Fruit fly (Drosophila melanogaster) whole organism, embryonic: ENCODE results near the gene CG5382.

Source experiments
- CG12659 ChIP-seq: fragments of 200-800 bp; sonication (Bioruptor generic); optimal IDR thresholded peaks from 3 replicates; lab custom pipeline; 2017; ENCODE audit warnings: mild to moderate bottlenecking, missing biosample characterization, missing genetic modification reagents, missing genetic modification characterization
- Camta ChIP-seq: fragments of 200-800 bp; sonication (Bioruptor generic); optimal IDR thresholded peaks from 2 replicates; lab custom pipeline; 2016; ENCODE audit warnings: missing biosample characterization, missing genetic modification characterization
- Dip3 ChIP-seq: fragments of 200-800 bp; sonication (Bioruptor generic); optimal IDR thresholded peaks from 3 replicates; lab custom pipeline; 2016; ENCODE audit warnings: missing biosample characterization, missing genetic modification characterization
- Nf-YC ChIP-seq: fragments of 200-800 bp; optimal IDR thresholded peaks from 3 replicates; lab custom pipeline; 2019; ENCODE audit warnings: missing biosample characterization, mild to moderate bottlenecking, missing genetic modification characterization, moderate library complexity
- Spps ChIP-seq: fragments of 200-800 bp; sonication (Bioruptor generic); optimal IDR thresholded peaks from 2 replicates; lab custom pipeline; 2018; ENCODE audit warnings: missing biosample characterization, mild to moderate bottlenecking, missing genetic modification characterization
- danr ChIP-seq: fragments of 200-800 bp; sonication (Bioruptor generic); IDR thresholded peaks from 2 replicates; pipeline ENCODE4 v1.3.6; 2022; ENCODE audit warnings: missing biosample characterization, missing genetic modification characterization
- jumu ChIP-seq: fragments of 200-800 bp; sonication (Bioruptor generic); optimal IDR thresholded peaks from 3 replicates; lab custom pipeline; 2016; ENCODE audit warnings: missing biosample characterization, missing genetic modification characterization
- klu ChIP-seq: fragments of 200-800 bp; sonication (Bioruptor generic); IDR thresholded peaks from 2 replicates; pipeline ENCODE4 v1.3.6; 2022; ENCODE audit warnings: missing biosample characterization, missing genetic modification characterization
- knrl ChIP-seq: fragments of 200-800 bp; sonication (Bioruptor generic); IDR thresholded peaks from 3 replicates; pipeline ENCODE4 v1.3.6; 2022; ENCODE audit warnings: missing biosample characterization, missing genetic modification characterization; ENCODE audit not compliant: partially characterized antibody
- phol ChIP-seq: fragments of 200-800 bp; sonication (Bioruptor generic); optimal IDR thresholded peaks from 3 replicates; lab custom pipeline; 2018; ENCODE audit warnings: missing biosample characterization, mild to moderate bottlenecking, missing genetic modification characterization, moderate library complexity
- unpg ChIP-seq: fragments of 200-800 bp; sonication (Bioruptor generic); optimal IDR thresholded peaks from 3 replicates; lab custom pipeline; 2018; ENCODE audit warnings: missing biosample characterization, mild to moderate bottlenecking, missing genetic modification characterization, moderate library complexity

DNA sequence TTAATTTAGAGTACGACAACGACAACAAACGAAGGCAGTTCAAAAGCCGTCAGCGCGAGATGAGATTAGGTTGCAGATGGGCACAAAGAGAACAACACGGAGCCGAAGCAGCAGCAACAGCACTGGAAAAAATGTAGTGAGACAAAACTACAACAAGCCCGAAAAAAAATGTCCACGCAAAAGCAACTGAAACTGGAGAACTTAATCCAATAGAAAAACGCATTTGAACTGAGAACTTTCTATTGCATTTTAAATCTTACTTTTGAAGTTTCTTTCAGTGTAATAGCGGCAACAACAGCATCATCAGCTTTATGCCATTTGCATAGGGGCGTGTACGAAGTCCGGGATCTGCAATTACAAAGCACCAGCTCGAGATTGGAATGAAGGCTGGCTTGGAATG lies 26.3 kb downstream of the CG5382 start:
- TF ChIP-seq knrl (GFP tag; lab: Robert Waterston, UW) (no peak), jumu (GFP tag; lab: Kevin White, UChicago) (no peak), klu (GFP tag; lab: Robert Waterston, UW) (no peak), danr (GFP tag; lab: Robert Waterston, UW) (no peak), Camta (no peak), Dip3 (no peak), CG12659 (GFP tag; lab: Kevin White, UChicago) (no peak), phol (tag; lab: Kevin White, UChicago) (no peak), Spps (tag; lab: Kevin White, UChicago) (no peak), Nf-YC (tag; lab: Kevin White, UChicago) (no peak), unpg (no peak)
